Worm (Caenorhabditis elegans) whole organism, late embryonic: Measurements from ENCODE around the gene shpk-1.

Experiments
- C08G9.2 ChIP-seq: sonication (generic microtip); optimal IDR thresholded peaks from 2 replicates; lab custom pipeline; 2016; ENCODE audit warnings: mild to moderate bottlenecking, missing genetic modification characterization, moderate library complexity, missing compliant biosample characterization
- C38D4.7 ChIP-seq: fragments of 200-800 bp; sonication (Bioruptor generic); optimal IDR thresholded peaks from 2 replicates; lab custom pipeline; 2018; ENCODE audit warnings: mild to moderate bottlenecking, missing genetic modification characterization, moderate library complexity, missing compliant biosample characterization
- F13H6.1 ChIP-seq: sonication (generic microtip); optimal IDR thresholded peaks from 2 replicates; lab custom pipeline; 2016; ENCODE audit warnings: missing genetic modification characterization, missing compliant biosample characterization
- K02D7.2 ChIP-seq: sonication (generic microtip); optimal IDR thresholded peaks from 2 replicates; lab custom pipeline; 2017; ENCODE audit warnings: mild to moderate bottlenecking, missing genetic modification characterization, missing compliant biosample characterization
- K09A11.1 ChIP-seq: sonication (generic microtip); optimal IDR thresholded peaks from 2 replicates; lab custom pipeline; 2017; ENCODE audit warnings: antibody characterized with exemption, mild to moderate bottlenecking, missing genetic modification characterization, missing compliant biosample characterization; ENCODE audit not compliant: insufficient read depth
- T23F11.4 ChIP-seq: fragments of 200-800 bp; sonication (Bioruptor generic); optimal IDR thresholded peaks from 2 replicates; lab custom pipeline; 2018; ENCODE audit warnings: mild to moderate bottlenecking, missing genetic modification characterization, missing compliant biosample characterization
- ama-1 ChIP-seq: fragments of 150-350 bp; optimal IDR thresholded peaks from 2 replicates; lab custom pipeline; 2014
- ceh-14 ChIP-seq: sonication (generic microtip); optimal IDR thresholded peaks from 2 replicates; lab custom pipeline; 2016; ENCODE audit warnings: missing genotype, missing genetic modification characterization, missing compliant biosample characterization
- ceh-18 ChIP-seq: sonication (generic microtip); optimal IDR thresholded peaks from 2 replicates; lab custom pipeline; 2016; ENCODE audit warnings: missing genetic modification characterization, missing compliant biosample characterization
- ceh-24 ChIP-seq: sonication (generic microtip); optimal IDR thresholded peaks from 2 replicates; lab custom pipeline; 2016; ENCODE audit warnings: mild to moderate bottlenecking, missing genetic modification characterization, missing compliant biosample characterization
- ceh-30 ChIP-seq: fragments of 150-350 bp; optimal IDR thresholded peaks from 2 replicates; lab custom pipeline; 2014; ENCODE audit warnings: missing biosample characterization, missing genetic modification characterization
- ceh-34 ChIP-seq: sonication (generic microtip); optimal IDR thresholded peaks from 2 replicates; lab custom pipeline; 2016; ENCODE audit warnings: mild to moderate bottlenecking, missing genetic modification characterization, missing compliant biosample characterization
- ceh-9 ChIP-seq: sonication (generic microtip); optimal IDR thresholded peaks from 2 replicates; lab custom pipeline; 2016; ENCODE audit warnings: mild to moderate bottlenecking, missing genetic modification characterization, inconsistent platforms, missing compliant biosample characterization
- che-1 ChIP-seq: sonication (generic microtip); optimal IDR thresholded peaks from 2 replicates; lab custom pipeline; 2016; ENCODE audit warnings: mild to moderate bottlenecking, missing genetic modification characterization, missing compliant biosample characterization
- elt-2 ChIP-seq: sonication (generic microtip); optimal IDR thresholded peaks from 2 replicates; lab custom pipeline; 2016; ENCODE audit warnings: missing genetic modification reagents, missing genetic modification characterization, missing compliant biosample characterization
- elt-4 ChIP-seq: sonication (generic microtip); optimal IDR thresholded peaks from 2 replicates; lab custom pipeline; 2016; ENCODE audit warnings: missing genetic modification characterization, missing compliant biosample characterization
- ets-4 ChIP-seq: sonication (generic microtip); optimal IDR thresholded peaks from 2 replicates; lab custom pipeline; 2016; ENCODE audit warnings: missing genetic modification characterization, missing compliant biosample characterization
- fax-1 ChIP-seq: sonication (generic microtip); optimal IDR thresholded peaks from 2 replicates; lab custom pipeline; 2016; ENCODE audit warnings: missing genotype, missing genetic modification characterization, missing compliant biosample characterization
- fkh-10 ChIP-seq: fragments of 150-350 bp; optimal IDR thresholded peaks from 2 replicates; lab custom pipeline; 2014; ENCODE audit warnings: missing biosample characterization, missing genetic modification reagents, missing genetic modification characterization
- fkh-6 ChIP-seq: sonication (generic microtip); optimal IDR thresholded peaks from 2 replicates; lab custom pipeline; 2016; ENCODE audit warnings: missing genetic modification characterization, missing compliant biosample characterization
- gmeb-2 ChIP-seq: sonication (generic microtip); optimal IDR thresholded peaks from 2 replicates; lab custom pipeline; 2016; ENCODE audit warnings: missing genetic modification characterization, inconsistent platforms, missing compliant biosample characterization
- hlh-6 ChIP-seq: sonication (generic microtip); optimal IDR thresholded peaks from 2 replicates; lab custom pipeline; 2016; ENCODE audit warnings: missing genotype, missing genetic modification characterization, missing compliant biosample characterization
- hlh-8 ChIP-seq: sonication (generic microtip); optimal IDR thresholded peaks from 2 replicates; lab custom pipeline; 2016; ENCODE audit warnings: missing genotype, missing genetic modification characterization, missing compliant biosample characterization
- lim-6 ChIP-seq: sonication (generic microtip); optimal IDR thresholded peaks from 2 replicates; lab custom pipeline; 2016; ENCODE audit warnings: missing genetic modification characterization, missing compliant biosample characterization
- mec-3 ChIP-seq: sonication (generic microtip); optimal IDR thresholded peaks from 2 replicates; lab custom pipeline; 2016; ENCODE audit warnings: borderline replicate concordance, missing genetic modification characterization, missing compliant biosample characterization
- nhr-11 ChIP-seq: fragments of 150-350 bp; optimal IDR thresholded peaks from 2 replicates; lab custom pipeline; 2014; ENCODE audit warnings: missing biosample characterization, missing genetic modification characterization
- npax-4 ChIP-seq: sonication (generic microtip); optimal IDR thresholded peaks from 2 replicates; lab custom pipeline; 2016; ENCODE audit warnings: missing genetic modification characterization, missing compliant biosample characterization
- pag-3 ChIP-seq: sonication (generic microtip); optimal IDR thresholded peaks from 2 replicates; lab custom pipeline; 2016; ENCODE audit warnings: missing compliant biosample characterization, missing genetic modification characterization, borderline replicate concordance
- pat-9 ChIP-seq: fragments of 200-800 bp; sonication (Bioruptor generic); optimal IDR thresholded peaks from 2 replicates; lab custom pipeline; 2018; ENCODE audit warnings: mild to moderate bottlenecking, missing genetic modification characterization, moderate library complexity, missing compliant biosample characterization
- pax-1 ChIP-seq: fragments of 150-350 bp; optimal IDR thresholded peaks from 2 replicates; lab custom pipeline; 2014; ENCODE audit warnings: missing biosample characterization, missing genetic modification characterization
- pha-4 ChIP-seq: fragments of 150-350 bp; optimal IDR thresholded peaks from 2 replicates; lab custom pipeline; 2018; ENCODE audit warnings: missing biosample characterization, missing genetic modification reagents, missing genetic modification characterization
- pqm-1 ChIP-seq: sonication (generic microtip); optimal IDR thresholded peaks from 2 replicates; lab custom pipeline; 2016; ENCODE audit warnings: missing genetic modification characterization, missing compliant biosample characterization
- ref-2 ChIP-seq: sonication (generic microtip); optimal IDR thresholded peaks from 2 replicates; lab custom pipeline; 2016; ENCODE audit warnings: missing genetic modification characterization, missing compliant biosample characterization
- rnt-1 ChIP-seq: sonication (generic microtip); optimal IDR thresholded peaks from 2 replicates; lab custom pipeline; 2016; ENCODE audit warnings: missing genetic modification characterization, missing compliant biosample characterization
- sox-4 ChIP-seq: sonication (generic microtip); optimal IDR thresholded peaks from 2 replicates; lab custom pipeline; 2017; ENCODE audit warnings: mild to moderate bottlenecking, missing genetic modification characterization, inconsistent platforms, missing compliant biosample characterization
- tbx-2 ChIP-seq: sonication (generic microtip); optimal IDR thresholded peaks from 2 replicates; lab custom pipeline; 2016; ENCODE audit warnings: missing genetic modification characterization, missing compliant biosample characterization
- unc-42 ChIP-seq: sonication (generic microtip); optimal IDR thresholded peaks from 2 replicates; lab custom pipeline; 2016; ENCODE audit warnings: missing genotype, missing genetic modification characterization, missing compliant biosample characterization
- unc-55 ChIP-seq: sonication (generic microtip); optimal IDR thresholded peaks from 2 replicates; lab custom pipeline; 2017; ENCODE audit warnings: missing biosample characterization, missing genetic modification reagents, missing genetic modification characterization
- unc-86 ChIP-seq: sonication (generic microtip); optimal IDR thresholded peaks from 2 replicates; lab custom pipeline; 2016; ENCODE audit warnings: missing genetic modification characterization, missing compliant biosample characterization
- zip-5 ChIP-seq: sonication (generic microtip); optimal IDR thresholded peaks from 2 replicates; lab custom pipeline; 2016; ENCODE audit warnings: missing genetic modification characterization, missing compliant biosample characterization
- ztf-16 ChIP-seq: sonication (generic microtip); optimal IDR thresholded peaks from 2 replicates; lab custom pipeline; 2017; ENCODE audit warnings: missing genetic modification characterization, missing compliant biosample characterization

The shpk-1 gene

ce11 chrIII:13614751-13615150 lies 6.9 kb downstream of the shpk-1 start:
- TF ChIP-seq unc-86 (tag; lab: Kevin White, UChicago) (no peak), ceh-24 (tag; lab: Kevin White, UChicago) (no peak), lim-6 (no peak), ceh-34 (tag; lab: Kevin White, UChicago) (no peak), ets-4 (no peak), che-1 (tag; lab: Kevin White, UChicago) (no peak), F13H6.1 (tag; lab: Kevin White, UChicago) (no peak), fkh-6 (tag; lab: Kevin White, UChicago) (no peak), mec-3 (tag; lab: Kevin White, UChicago) (no peak), ceh-14 (no peak), pax-1 (tag; lab: Kevin White, UChicago) (no peak), pag-3 (tag; lab: Kevin White, UChicago) (no peak), sox-4 (no peak), fkh-10 (GFP tag; lab: Kevin White, UChicago) (no peak), C38D4.7 (GFP tag; lab: Kevin White, UChicago) (no peak), ceh-30 (tag; lab: Kevin White, UChicago) (no peak), zip-5 (tag; lab: Kevin White, UChicago) (no peak), K09A11.1 (tag; lab: Kevin White, UChicago) (no peak), unc-42 (no peak)

- peak; percentile 36 for TF ChIP-seq elt-4
- TF ChIP-seq ceh-18 (tag; lab: Kevin White, UChicago): no peak
- TF ChIP-seq sox-4: no peak
- TF ChIP-seq gmeb-2 (tag; lab: Kevin White, UChicago): no peak
- TF ChIP-seq ceh-24 (tag; lab: Kevin White, UChicago): no peak
- no peak for TF ChIP-seq T23F11.4
- TF ChIP-seq nhr-11 (tag; lab: Kevin White, UChicago): no peak
- TF ChIP-seq npax-4 (tag; lab: Kevin White, UChicago): no peak
- TF ChIP-seq ama-1 (lab: Kevin White, UChicago): no peak
- no peak for TF ChIP-seq K02D7.2 (tag; lab: Kevin White, UChicago)
- peak; percentile 0 for TF ChIP-seq hlh-6 (tag; lab: Kevin White, UChicago)
- TF ChIP-seq pqm-1 (tag; lab: Kevin White, UChicago): no peak
- no peak for TF ChIP-seq ztf-16
- no peak for TF ChIP-seq fkh-6 (tag; lab: Kevin White, UChicago)
- no peak for TF ChIP-seq pat-9 (tag; lab: Kevin White, UChicago)
- TF ChIP-seq C08G9.2 (tag; lab: Kevin White, UChicago): no peak
- TF ChIP-seq, all 69 proteins: peak for 2
These were observed 7.7 kb downstream of the shpk-1 start for ce11 chrIII:13615530-13615929.

ce11 chrIII:13616793-13617192 lies 9.0 kb downstream of the shpk-1 start, which contains the start of gene T12D8.9:
Gene T12D8.9 (plus strand): TSS chrIII:13617104.
- TF ChIP-seq ceh-9 (tag; lab: Kevin White, UChicago) (no peak), ceh-14 (no peak), ama-1 (lab: Kevin White, UChicago) (no peak), elt-4 (no peak), elt-2 (tag; lab: Kevin White, UChicago) (no peak), K02D7.2 (tag; lab: Kevin White, UChicago) (no peak), unc-55 (peak; percentile 16), fax-1 (tag; lab: Kevin White, UChicago) (no peak), ref-2 (tag; lab: Kevin White, UChicago) (no peak), pqm-1 (tag; lab: Kevin White, UChicago) (no peak), pat-9 (tag; lab: Kevin White, UChicago) (no peak), pha-4 (tag; lab: Kevin White, UChicago) (no peak), rnt-1 (tag; lab: Kevin White, UChicago) (peak; percentile 29), fkh-10 (GFP tag; lab: Kevin White, UChicago) (no peak), ceh-18 (tag; lab: Kevin White, UChicago) (peak; percentile 78), tbx-2 (tag; lab: Kevin White, UChicago) (peak; percentile 31), hlh-8 (tag; lab: Kevin White, UChicago) (peak; percentile 42), F13H6.1 (tag; lab: Kevin White, UChicago) (no peak)
